Worm (Caenorhabditis elegans) whole organism, dauer: ENCODE measurements around the gene F59A1.11.

Experiments used
- unc-62 ChIP-seq: sonication (generic microtip); optimal IDR thresholded peaks from 2 replicates; lab custom pipeline; 2017; ENCODE audit warnings: missing biosample characterization, missing genetic modification reagents, missing genetic modification characterization

F59A1.11 gene

ce11 chrV:17615609-17616008 is 50.2 kb downstream of the F59A1.11 start, which contains the start of gene Y6G8.5:
Gene Y6G8.5, minus strand, starts transcription at chrV:17615709.
- no peak for TF ChIP-seq unc-62 (GFP tag; lab: Kevin White, UChicago)

DNA sequence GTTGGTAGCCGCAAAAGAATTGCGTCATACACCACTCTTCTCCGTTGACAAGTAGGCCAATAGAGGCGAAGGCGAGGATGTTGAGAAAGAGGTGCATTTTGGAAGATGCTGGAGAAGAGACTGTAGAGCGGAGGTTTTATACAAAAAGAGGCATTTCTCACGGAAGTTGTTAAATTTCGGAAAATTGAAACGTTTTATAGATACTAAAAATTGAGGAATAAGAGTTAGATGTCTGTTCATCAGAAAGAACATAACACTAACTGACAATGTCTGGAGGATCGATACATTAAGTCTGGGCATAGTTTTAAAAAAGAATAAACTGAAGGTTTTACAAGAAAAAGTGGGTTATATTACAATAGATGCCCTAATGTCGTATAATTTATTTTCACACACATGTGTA is 51.6 kb downstream of the F59A1.11 start, which contains the start of gene Y6G8.14:
Gene Y6G8.14 (minus strand): TSS at position 101 of the 400 bp plus-strand sequence.
- TF ChIP-seq unc-62 (GFP tag; lab: Kevin White, UChicago): no peak
